Worm (Caenorhabditis elegans) whole organism, young adult: ENCODE measurements around the gene ZK546.19.

ENCODE experiments used
- B0019.2 ChIP-seq: fragments of 200-800 bp; sonication (Bioruptor generic); conservative IDR thresholded peaks from 2 replicates; pipeline ENCODE4 v1.3.6; 2022; ENCODE audit warnings: missing genetic modification reagents, missing genetic modification characterization, missing compliant biosample characterization
- B0261.1 ChIP-seq: sonication (generic microtip); optimal IDR thresholded peaks from 2 replicates; lab custom pipeline; 2016; ENCODE audit warnings: mild to moderate bottlenecking, missing genetic modification characterization, moderate library complexity, missing compliant biosample characterization
- C06A6.2 ChIP-seq: fragments of 200-800 bp; sonication (Bioruptor generic); conservative IDR thresholded peaks from 2 replicates; pipeline ENCODE4 v1.3.6; 2022; ENCODE audit warnings: missing genetic modification characterization, missing compliant biosample characterization
- F23B12.7 ChIP-seq: sonication (generic microtip); optimal IDR thresholded peaks from 2 replicates; lab custom pipeline; 2017; ENCODE audit warnings: missing genetic modification characterization, mild to moderate bottlenecking, missing compliant biosample characterization, antibody characterized with exemption, moderate library complexity; ENCODE audit not compliant: insufficient read depth
- F37B4.10 ChIP-seq: fragments of 200-800 bp; sonication (Bioruptor generic); IDR thresholded peaks from 2 replicates; pipeline ENCODE4 v1.3.6; 2022; ENCODE audit warnings: missing genetic modification characterization, missing compliant biosample characterization
- F52B5.7 ChIP-seq: sonication (generic microtip); optimal IDR thresholded peaks from 2 replicates; lab custom pipeline; 2016; ENCODE audit warnings: mild to moderate bottlenecking, missing genetic modification characterization, missing compliant biosample characterization
- Y53F4B.3 ChIP-seq: fragments of 200-800 bp; sonication (Bioruptor generic); IDR thresholded peaks from 2 replicates; pipeline ENCODE4 v1.3.6; 2022; ENCODE audit warnings: missing genetic modification reagents, missing genetic modification characterization, missing compliant biosample characterization
- Y53G8AR.9 ChIP-seq: fragments of 200-800 bp; sonication (Bioruptor generic); conservative IDR thresholded peaks from 2 replicates; pipeline ENCODE4 v1.3.6; 2022; ENCODE audit warnings: missing genetic modification reagents, missing genetic modification characterization, missing compliant biosample characterization
- Y56A3A.18 ChIP-seq: fragments of 200-800 bp; sonication (Bioruptor generic); IDR thresholded peaks from 2 replicates; pipeline ENCODE4 v1.3.6; 2022; ENCODE audit warnings: missing genetic modification reagents, missing genetic modification characterization, missing compliant biosample characterization
- Y79H2A.3 ChIP-seq: fragments of 200-800 bp; sonication (Bioruptor generic); conservative IDR thresholded peaks from 2 replicates; pipeline ENCODE4 v1.3.6; 2022; ENCODE audit warnings: missing genetic modification reagents, missing genetic modification characterization, missing compliant biosample characterization
- bed-2 ChIP-seq: fragments of 200-800 bp; sonication (Bioruptor generic); IDR thresholded peaks from 2 replicates; pipeline ENCODE4 v1.3.6; 2022; ENCODE audit warnings: missing genetic modification reagents, missing genetic modification characterization, missing compliant biosample characterization
- ceh-27 ChIP-seq: fragments of 200-800 bp; sonication (Bioruptor generic); optimal IDR thresholded peaks from 2 replicates; lab custom pipeline; 2018; ENCODE audit warnings: mild to moderate bottlenecking, missing genetic modification characterization, moderate library complexity, missing compliant biosample characterization
- chd-7 ChIP-seq: sonication (generic microtip); optimal IDR thresholded peaks from 2 replicates; lab custom pipeline; 2016; ENCODE audit warnings: mild to moderate bottlenecking, missing genetic modification characterization, moderate library complexity, missing compliant biosample characterization
- dpff-1 ChIP-seq: sonication (generic microtip); optimal IDR thresholded peaks from 2 replicates; lab custom pipeline; 2017; ENCODE audit warnings: mild to moderate bottlenecking, missing genetic modification characterization, missing compliant biosample characterization
- dpl-1 ChIP-seq: fragments of 150-350 bp; optimal IDR thresholded peaks from 2 replicates; lab custom pipeline; 2014; ENCODE audit warnings: missing biosample characterization, missing genetic modification reagents, missing genetic modification characterization
- efl-1 ChIP-seq: fragments of 150-350 bp; optimal IDR thresholded peaks from 2 replicates; lab custom pipeline; 2014; ENCODE audit warnings: missing biosample characterization, missing genetic modification reagents, missing genetic modification characterization
- egl-18 ChIP-seq: fragments of 200-800 bp; sonication (Bioruptor generic); IDR thresholded peaks from 2 replicates; pipeline ENCODE4 v1.3.6; 2022; ENCODE audit warnings: missing genetic modification reagents, missing genetic modification characterization, missing compliant biosample characterization
- gei-17 ChIP-seq: fragments of 200-800 bp; sonication (Bioruptor generic); optimal IDR thresholded peaks from 2 replicates; lab custom pipeline; 2018; ENCODE audit warnings: mild to moderate bottlenecking, missing genetic modification characterization, missing compliant biosample characterization
- him-1 ChIP-seq: sonication (generic microtip); optimal IDR thresholded peaks from 2 replicates; lab custom pipeline; 2016; ENCODE audit warnings: missing genotype, missing genetic modification reagents, missing genetic modification characterization, missing compliant biosample characterization
- hmg-20 ChIP-seq: fragments of 200-800 bp; sonication (Bioruptor generic); IDR thresholded peaks from 2 replicates; pipeline ENCODE4 v1.3.6; 2022; ENCODE audit warnings: missing genetic modification reagents, missing genetic modification characterization, missing compliant biosample characterization
- lag-1 ChIP-seq: fragments of 200-800 bp; sonication (Bioruptor generic); IDR thresholded peaks from 2 replicates; pipeline ENCODE4 v1.3.6; 2022; ENCODE audit warnings: missing genetic modification reagents, missing genetic modification characterization, missing compliant biosample characterization
- lin-35 ChIP-seq, 3 experiments: fragments of 150-350 bp in 2 of 3; sonication (generic microtip) in 1 of 3; optimal IDR thresholded peaks; 2 replicates each; lab custom pipeline; 2014 to 2018; ENCODE audit warnings: missing biosample characterization in 3 of 3, missing genetic modification characterization in 3 of 3, missing genetic modification reagents in 3 of 3
- lin-40 ChIP-seq: sonication (generic microtip); optimal IDR thresholded peaks from 2 replicates; lab custom pipeline; 2016; ENCODE audit warnings: missing genetic modification characterization, mild to moderate bottlenecking, missing compliant biosample characterization, missing genotype, missing genetic modification reagents
- lin-54 ChIP-seq: fragments of 200-800 bp; sonication (Bioruptor generic); optimal IDR thresholded peaks from 2 replicates; lab custom pipeline; 2018; ENCODE audit warnings: mild to moderate bottlenecking, missing genetic modification characterization, missing compliant biosample characterization
- lsl-1 ChIP-seq: fragments of 200-800 bp; sonication (Bioruptor generic); optimal IDR thresholded peaks from 2 replicates; lab custom pipeline; 2018; ENCODE audit warnings: mild to moderate bottlenecking, missing genetic modification characterization, moderate library complexity, missing compliant biosample characterization
- madf-6 ChIP-seq: fragments of 200-800 bp; sonication (Bioruptor generic); IDR thresholded peaks from 2 replicates; pipeline ENCODE4 v1.3.6; 2022; ENCODE audit warnings: missing genetic modification reagents, missing genetic modification characterization, missing compliant biosample characterization
- madf-8 ChIP-seq: fragments of 200-800 bp; sonication (Bioruptor generic); conservative IDR thresholded peaks from 2 replicates; pipeline ENCODE4 v1.3.6; 2022; ENCODE audit warnings: missing genetic modification reagents, missing genetic modification characterization, missing compliant biosample characterization
- mcd-1 ChIP-seq: fragments of 200-800 bp; sonication (Bioruptor generic); IDR thresholded peaks from 2 replicates; pipeline ENCODE4 v1.3.6; 2022; ENCODE audit warnings: missing genetic modification reagents, missing genetic modification characterization, missing compliant biosample characterization
- mel-28 ChIP-seq: sonication (generic microtip); optimal IDR thresholded peaks from 2 replicates; lab custom pipeline; 2016; ENCODE audit warnings: borderline replicate concordance, mild to moderate bottlenecking, missing genetic modification characterization, missing compliant biosample characterization
- mxl-1 ChIP-seq: sonication (generic microtip); optimal IDR thresholded peaks from 2 replicates; lab custom pipeline; 2016; ENCODE audit warnings: missing genetic modification characterization, missing compliant biosample characterization
- nfyb-1 ChIP-seq: fragments of 200-800 bp; sonication (Bioruptor generic); IDR thresholded peaks from 2 replicates; pipeline ENCODE4 v1.3.6; 2022; ENCODE audit warnings: missing genetic modification reagents, missing genetic modification characterization, missing compliant biosample characterization
- nhr-90 ChIP-seq: sonication (generic microtip); optimal IDR thresholded peaks from 2 replicates; lab custom pipeline; 2016; ENCODE audit warnings: missing genotype, mild to moderate bottlenecking, missing genetic modification characterization, missing compliant biosample characterization
- rcor-1 ChIP-seq: fragments of 200-800 bp; sonication (Bioruptor generic); IDR thresholded peaks from 2 replicates; pipeline ENCODE4 v1.3.6; 2022; ENCODE audit warnings: missing genetic modification reagents, missing genetic modification characterization, missing compliant biosample characterization
- rpc-1 ChIP-seq, 2 experiments: fragments of 150-350 bp in 1 of 2; sonication (generic microtip) in 1 of 2; optimal IDR thresholded peaks; 2 replicates each; lab custom pipeline; 2014 to 2018; ENCODE audit warnings: missing biosample characterization in 1 of 2, missing genetic modification characterization in 1 of 2, missing genetic modification reagents in 1 of 2, missing genotype in 1 of 2
- sdz-38 ChIP-seq: sonication (generic microtip); optimal IDR thresholded peaks from 2 replicates; lab custom pipeline; 2016; ENCODE audit warnings: missing genotype, missing genetic modification characterization, missing compliant biosample characterization
- snpc-4 ChIP-seq, 5 experiments: fragments of 150-350 bp in 1 of 5; sonication (generic microtip) in 4 of 5; optimal IDR thresholded peaks; 2 replicates each; lab custom pipeline; 2014 to 2018; ENCODE audit warnings: missing genetic modification characterization in 5 of 5, missing biosample characterization in 3 of 5, antibody characterized with exemption in 2 of 5, mild to moderate bottlenecking in 2 of 5, missing compliant biosample characterization in 2 of 5, missing genotype in 2 of 5, moderate library complexity in 2 of 5, missing genetic modification reagents in 1 of 5
- tbp1 ChIP-seq: fragments of 200-800 bp; sonication (Bioruptor generic); optimal IDR thresholded peaks from 2 replicates; lab custom pipeline; 2018; ENCODE audit warnings: mild to moderate bottlenecking, missing genetic modification characterization, missing compliant biosample characterization
- unc-62 ChIP-seq: fragments of 150-350 bp; optimal IDR thresholded peaks from 2 replicates; lab custom pipeline; 2014; ENCODE audit warnings: missing biosample characterization, missing genetic modification reagents, missing genetic modification characterization
- zfh-2 ChIP-seq: fragments of 200-800 bp; sonication (Bioruptor generic); conservative IDR thresholded peaks from 2 replicates; pipeline ENCODE4 v1.3.6; 2022; ENCODE audit warnings: missing genetic modification reagents, missing genetic modification characterization, missing compliant biosample characterization
- zim-3 ChIP-seq: sonication (generic microtip); optimal IDR thresholded peaks from 2 replicates; lab custom pipeline; 2017; ENCODE audit warnings: mild to moderate bottlenecking, missing genetic modification characterization, moderate library complexity, missing compliant biosample characterization
- ztf-18 ChIP-seq: sonication (generic microtip); optimal IDR thresholded peaks from 2 replicates; lab custom pipeline; 2016; ENCODE audit warnings: missing genotype, mild to moderate bottlenecking, missing genetic modification characterization, missing compliant biosample characterization
- ztf-25 ChIP-seq: fragments of 200-800 bp; sonication (Bioruptor generic); IDR thresholded peaks from 2 replicates; pipeline ENCODE4 v1.3.6; 2022; ENCODE audit warnings: missing genetic modification reagents, missing genetic modification characterization, missing compliant biosample characterization
- ztf-26 ChIP-seq: sonication (generic microtip); optimal IDR thresholded peaks from 2 replicates; lab custom pipeline; 2017; ENCODE audit warnings: missing genetic modification characterization, missing compliant biosample characterization
- ztf-28 ChIP-seq: fragments of 200-800 bp; sonication (Bioruptor generic); IDR thresholded peaks from 2 replicates; pipeline ENCODE4 v1.3.6; 2022; ENCODE audit warnings: missing genetic modification reagents, missing genetic modification characterization, missing compliant biosample characterization

ZK546.19 gene

ce11 chrII:4954099-4954959 is 12.8 kb downstream of the ZK546.19 start (continued):
- TF ChIP-seq C06A6.2 (GFP tag; lab: Robert Waterston, UW): 0 out of 2 replicates have a peak, but pooled peaks have one; percentile 20
- no peak for TF ChIP-seq lin-54 (GFP tag; lab: Kevin White, UChicago)
- no peak for TF ChIP-seq snpc-4 (GFP tag; optimal IDR thresholded peaks at IDR 0.05; lab: Kevin White, UChicago)
- peak in 1 of 4 experiments; percentile 7 for TF ChIP-seq snpc-4 (tag; optimal IDR thresholded peaks at IDR 0.05; lab: Kevin White, UChicago)

DNA sequence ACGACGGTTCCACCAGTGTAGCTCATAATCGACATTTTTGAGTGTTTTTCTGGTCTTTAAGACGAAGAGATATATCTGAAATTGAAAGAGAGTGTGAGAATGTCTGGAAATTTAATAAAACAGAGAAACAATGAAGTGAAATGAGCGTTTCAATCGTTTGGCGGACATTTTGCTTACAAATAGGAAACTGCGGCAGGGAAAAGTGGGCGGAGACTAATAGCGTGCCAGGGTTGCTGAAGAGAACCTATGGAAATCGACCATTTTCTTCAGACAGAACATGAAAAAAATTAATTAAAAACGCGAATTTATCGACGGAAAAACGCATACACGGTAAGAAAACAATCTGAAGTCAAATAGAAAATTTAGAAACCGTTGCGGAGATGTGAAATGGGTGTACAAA is 13.8 kb downstream of the ZK546.19 start, which contains the start of gene pbs-3:
Gene pbs-3, minus strand, starts transcription at position 75 of the 400 bp plus-strand sequence.
- TF ChIP-seq B0261.1 (tag; lab: Kevin White, UChicago) (no peak), ztf-28 (GFP tag; lab: Robert Waterston, UW) (no peak), hmg-20 (GFP tag; lab: Robert Waterston, UW) (no peak), lin-40 (tag; lab: Kevin White, UChicago) (no peak), madf-8 (GFP tag; lab: Robert Waterston, UW) (no peak; the same call in 1 of the 2 replicates), F52B5.7 (tag; lab: Kevin White, UChicago) (no peak), dpff-1 (tag; lab: Kevin White, UChicago) (no peak), Y53G8AR.9 (GFP tag; lab: Robert Waterston, UW) (peak; percentile 31; the same call in 1 of the 2 replicates), ztf-18 (tag; lab: Kevin White, UChicago) (no peak), nfyb-1 (no peak), F23B12.7 (tag; lab: Kevin White, UChicago) (peak; percentile 85), mxl-1 (tag; lab: Kevin White, UChicago) (no peak), mel-28 (tag; lab: Kevin White, UChicago) (no peak), madf-6 (GFP tag; lab: Robert Waterston, UW) (no peak; the same call in 1 of the 2 replicates), gei-17 (GFP tag; lab: Kevin White, UChicago) (no peak), Y79H2A.3 (GFP tag; lab: Robert Waterston, UW) (no peak), B0019.2 (GFP tag; lab: Robert Waterston, UW) (no peak), efl-1 (GFP tag; lab: Kevin White, UChicago) (no peak), sdz-38 (no peak), chd-7 (tag; lab: Kevin White, UChicago) (no peak), mcd-1 (GFP tag; lab: Robert Waterston, UW) (peak; percentile 64), ztf-26 (tag; lab: Kevin White, UChicago) (no peak), lsl-1 (GFP tag; lab: Kevin White, UChicago) (peak; percentile 30), unc-62 (GFP tag; lab: Kevin White, UChicago) (no peak), bed-2 (GFP tag; lab: Robert Waterston, UW) (no peak), tbp1 (GFP tag; lab: Kevin White, UChicago) (no peak), lin-35 (GFP tag; optimal IDR thresholded peaks at IDR 0.05; lab: Kevin White, UChicago) (peak in 1 of 3 experiments; percentile 27), rcor-1 (GFP tag; lab: Robert Waterston, UW) (peak; percentile 33; the same call in 1 of the 2 replicates), ceh-27 (GFP tag; lab: Kevin White, UChicago) (peak; percentile 25), nhr-90 (tag; lab: Kevin White, UChicago) (no peak), snpc-4 (GFP tag; optimal IDR thresholded peaks at IDR 0.05; lab: Kevin White, UChicago) (no peak), snpc-4 (tag; optimal IDR thresholded peaks at IDR 0.05; lab: Kevin White, UChicago) (peak in 1 of 4 experiments; percentile 16), zim-3 (tag; lab: Kevin White, UChicago) (no peak), Y53F4B.3 (no peak), zfh-2 (GFP tag; lab: Robert Waterston, UW) (no peak), ztf-25 (GFP tag; lab: Robert Waterston, UW) (no peak), him-1 (tag; lab: Kevin White, UChicago) (no peak), lag-1 (GFP tag; lab: Robert Waterston, UW) (no peak), F37B4.10 (no peak), egl-18 (GFP tag; lab: Robert Waterston, UW) (no peak), dpl-1 (GFP tag; lab: Kevin White, UChicago) (peak; percentile 7), rpc-1 (optimal IDR thresholded peaks at IDR 0.05; lab: Kevin White, UChicago) (peak; percentile 1), rpc-1 (tag; optimal IDR thresholded peaks at IDR 0.05; lab: Kevin White, UChicago) (no peak), Y56A3A.18 (GFP tag; lab: Robert Waterston, UW) (no peak)
